Worm (Caenorhabditis elegans) whole organism, late embryonic: ENCODE results near the gene C25G6.3.

Source experiments
- C38D4.7 ChIP-seq: fragments of 200-800 bp; sonication (Bioruptor generic); optimal IDR thresholded peaks from 2 replicates; lab custom pipeline; 2018; ENCODE audit warnings: mild to moderate bottlenecking, missing genetic modification characterization, moderate library complexity, missing compliant biosample characterization
- K02D7.2 ChIP-seq: sonication (generic microtip); optimal IDR thresholded peaks from 2 replicates; lab custom pipeline; 2017; ENCODE audit warnings: mild to moderate bottlenecking, missing genetic modification characterization, missing compliant biosample characterization
- T23F11.4 ChIP-seq: fragments of 200-800 bp; sonication (Bioruptor generic); optimal IDR thresholded peaks from 2 replicates; lab custom pipeline; 2018; ENCODE audit warnings: mild to moderate bottlenecking, missing genetic modification characterization, missing compliant biosample characterization
- Y22D7AL.16 ChIP-seq: sonication (generic microtip); optimal IDR thresholded peaks from 2 replicates; lab custom pipeline; 2016; ENCODE audit warnings: missing genetic modification characterization, missing compliant biosample characterization
- ahr-1 ChIP-seq: sonication (generic microtip); optimal IDR thresholded peaks from 2 replicates; lab custom pipeline; 2016; ENCODE audit warnings: missing genetic modification characterization, missing compliant biosample characterization
- ceh-18 ChIP-seq: sonication (generic microtip); optimal IDR thresholded peaks from 2 replicates; lab custom pipeline; 2016; ENCODE audit warnings: missing genetic modification characterization, missing compliant biosample characterization
- ceh-19 ChIP-seq: fragments of 200-800 bp; sonication (Bioruptor generic); optimal IDR thresholded peaks from 2 replicates; lab custom pipeline; 2018; ENCODE audit warnings: mild to moderate bottlenecking, missing genetic modification characterization, missing compliant biosample characterization
- ceh-2 ChIP-seq: sonication (generic microtip); optimal IDR thresholded peaks from 2 replicates; lab custom pipeline; 2016; ENCODE audit warnings: missing genotype, missing genetic modification characterization, missing compliant biosample characterization
- ceh-22 ChIP-seq: sonication (generic microtip); optimal IDR thresholded peaks from 2 replicates; lab custom pipeline; 2017; ENCODE audit warnings: missing biosample characterization, missing genetic modification characterization
- ceh-24 ChIP-seq: sonication (generic microtip); optimal IDR thresholded peaks from 2 replicates; lab custom pipeline; 2016; ENCODE audit warnings: mild to moderate bottlenecking, missing genetic modification characterization, missing compliant biosample characterization
- ceh-30 ChIP-seq: fragments of 150-350 bp; optimal IDR thresholded peaks from 2 replicates; lab custom pipeline; 2014; ENCODE audit warnings: missing biosample characterization, missing genetic modification characterization
- ceh-31 ChIP-seq: sonication (generic microtip); optimal IDR thresholded peaks from 2 replicates; lab custom pipeline; 2016; ENCODE audit warnings: missing genetic modification characterization, missing compliant biosample characterization
- ceh-34 ChIP-seq: sonication (generic microtip); optimal IDR thresholded peaks from 2 replicates; lab custom pipeline; 2016; ENCODE audit warnings: mild to moderate bottlenecking, missing genetic modification characterization, missing compliant biosample characterization
- ceh-45 ChIP-seq: fragments of 200-800 bp; sonication (Bioruptor generic); IDR thresholded peaks from 2 replicates; pipeline ENCODE4 v1.3.6; 2022; ENCODE audit warnings: missing genetic modification reagents, missing genetic modification characterization, missing compliant biosample characterization
- ceh-48 ChIP-seq: sonication (generic microtip); optimal IDR thresholded peaks from 2 replicates; lab custom pipeline; 2016; ENCODE audit warnings: missing genetic modification characterization, inconsistent platforms, missing compliant biosample characterization
- ceh-6 ChIP-seq: fragments of 200-800 bp; sonication (Bioruptor generic); optimal IDR thresholded peaks from 2 replicates; lab custom pipeline; 2018; ENCODE audit warnings: mild to moderate bottlenecking, missing genetic modification characterization, missing compliant biosample characterization
- ceh-9 ChIP-seq: sonication (generic microtip); optimal IDR thresholded peaks from 2 replicates; lab custom pipeline; 2016; ENCODE audit warnings: mild to moderate bottlenecking, missing genetic modification characterization, inconsistent platforms, missing compliant biosample characterization
- dmd-4 ChIP-seq: sonication (generic microtip); optimal IDR thresholded peaks from 2 replicates; lab custom pipeline; 2016; ENCODE audit warnings: borderline replicate concordance, missing genetic modification characterization, missing compliant biosample characterization
- eyg-1 ChIP-seq: sonication (generic microtip); optimal IDR thresholded peaks from 2 replicates; lab custom pipeline; 2016; ENCODE audit warnings: missing genotype, missing genetic modification characterization, missing compliant biosample characterization
- fkh-6 ChIP-seq: sonication (generic microtip); optimal IDR thresholded peaks from 2 replicates; lab custom pipeline; 2016; ENCODE audit warnings: missing genetic modification characterization, missing compliant biosample characterization
- gmeb-2 ChIP-seq: sonication (generic microtip); optimal IDR thresholded peaks from 2 replicates; lab custom pipeline; 2016; ENCODE audit warnings: missing genetic modification characterization, inconsistent platforms, missing compliant biosample characterization
- hlh-30 ChIP-seq: sonication (generic microtip); optimal IDR thresholded peaks from 2 replicates; lab custom pipeline; 2017; ENCODE audit warnings: antibody characterized with exemption, missing genetic modification characterization, missing compliant biosample characterization; ENCODE audit not compliant: insufficient read depth
- hlh-6 ChIP-seq: sonication (generic microtip); optimal IDR thresholded peaks from 2 replicates; lab custom pipeline; 2016; ENCODE audit warnings: missing genotype, missing genetic modification characterization, missing compliant biosample characterization
- hlh-8 ChIP-seq: sonication (generic microtip); optimal IDR thresholded peaks from 2 replicates; lab custom pipeline; 2016; ENCODE audit warnings: missing genotype, missing genetic modification characterization, missing compliant biosample characterization
- lim-6 ChIP-seq: sonication (generic microtip); optimal IDR thresholded peaks from 2 replicates; lab custom pipeline; 2016; ENCODE audit warnings: missing genetic modification characterization, missing compliant biosample characterization
- lin-11 ChIP-seq: fragments of 200-800 bp; sonication (Bioruptor generic); optimal IDR thresholded peaks from 2 replicates; lab custom pipeline; 2018; ENCODE audit warnings: mild to moderate bottlenecking, missing genetic modification characterization, missing compliant biosample characterization
- madf-2 ChIP-seq: sonication (generic microtip); optimal IDR thresholded peaks from 2 replicates; lab custom pipeline; 2017; ENCODE audit warnings: missing genetic modification characterization, missing compliant biosample characterization
- nhr-232 ChIP-seq: sonication (generic microtip); optimal IDR thresholded peaks from 2 replicates; lab custom pipeline; 2016; ENCODE audit warnings: missing genetic modification characterization, missing compliant biosample characterization
- odd-2 ChIP-seq: sonication (generic microtip); optimal IDR thresholded peaks from 2 replicates; lab custom pipeline; 2017; ENCODE audit warnings: antibody characterized with exemption, mild to moderate bottlenecking, missing genetic modification characterization, missing compliant biosample characterization
- pat-9 ChIP-seq: fragments of 200-800 bp; sonication (Bioruptor generic); optimal IDR thresholded peaks from 2 replicates; lab custom pipeline; 2018; ENCODE audit warnings: mild to moderate bottlenecking, missing genetic modification characterization, moderate library complexity, missing compliant biosample characterization
- pax-1 ChIP-seq: fragments of 150-350 bp; optimal IDR thresholded peaks from 2 replicates; lab custom pipeline; 2014; ENCODE audit warnings: missing biosample characterization, missing genetic modification characterization
- pqm-1 ChIP-seq: sonication (generic microtip); optimal IDR thresholded peaks from 2 replicates; lab custom pipeline; 2016; ENCODE audit warnings: missing genetic modification characterization, missing compliant biosample characterization
- ref-2 ChIP-seq: sonication (generic microtip); optimal IDR thresholded peaks from 2 replicates; lab custom pipeline; 2016; ENCODE audit warnings: missing genetic modification characterization, missing compliant biosample characterization
- sdc-2 ChIP-seq: sonication (generic microtip); optimal IDR thresholded peaks from 2 replicates; lab custom pipeline; 2016; ENCODE audit warnings: missing genotype, missing genetic modification characterization, missing compliant biosample characterization
- sox-2 ChIP-seq: fragments of 200-800 bp; sonication (Bioruptor generic); IDR thresholded peaks from 2 replicates; pipeline ENCODE4 v1.3.6; 2022; ENCODE audit warnings: missing genetic modification reagents, missing genetic modification characterization, missing compliant biosample characterization
- sox-4 ChIP-seq: sonication (generic microtip); optimal IDR thresholded peaks from 2 replicates; lab custom pipeline; 2017; ENCODE audit warnings: mild to moderate bottlenecking, missing genetic modification characterization, inconsistent platforms, missing compliant biosample characterization
- tbx-2 ChIP-seq: sonication (generic microtip); optimal IDR thresholded peaks from 2 replicates; lab custom pipeline; 2016; ENCODE audit warnings: missing genetic modification characterization, missing compliant biosample characterization
- tbx-7 ChIP-seq: sonication (generic microtip); optimal IDR thresholded peaks from 2 replicates; lab custom pipeline; 2016; ENCODE audit warnings: missing genotype, missing genetic modification characterization, missing compliant biosample characterization
- unc-3 ChIP-seq, 2 experiments: fragments of 200-800 bp in 1 of 2; sonication (Bioruptor generic) in 1 of 2; sonication (generic microtip) in 1 of 2; conservative IDR thresholded peaks in 1 of 2; optimal IDR thresholded peaks in 1 of 2; 2 replicates each; pipeline versions ENCODE4 v1.3.6 to Lab custom; 2016 to 2022; ENCODE audit warnings: missing compliant biosample characterization in 2 of 2, missing genetic modification characterization in 2 of 2, missing genetic modification reagents in 1 of 2
- unc-42 ChIP-seq: sonication (generic microtip); optimal IDR thresholded peaks from 2 replicates; lab custom pipeline; 2016; ENCODE audit warnings: missing genotype, missing genetic modification characterization, missing compliant biosample characterization
- zip-5 ChIP-seq: sonication (generic microtip); optimal IDR thresholded peaks from 2 replicates; lab custom pipeline; 2016; ENCODE audit warnings: missing genetic modification characterization, missing compliant biosample characterization
- ztf-16 ChIP-seq: sonication (generic microtip); optimal IDR thresholded peaks from 2 replicates; lab custom pipeline; 2017; ENCODE audit warnings: missing genetic modification characterization, missing compliant biosample characterization

The C25G6.3 gene

ce11 chrX:1223089-1223488, 15.6 kb downstream of the C25G6.3 start:
- TF ChIP-seq ceh-18 (tag; lab: Kevin White, UChicago), result no peak
- no peak for TF ChIP-seq pax-1 (tag; lab: Kevin White, UChicago)
- no peak for TF ChIP-seq hlh-30
- no peak for TF ChIP-seq K02D7.2
- TF ChIP-seq ceh-45, result no peak
- TF ChIP-seq ztf-16, result no peak
- TF ChIP-seq nhr-232, result no peak
- TF ChIP-seq ceh-6 (GFP tag; lab: Kevin White, UChicago), result no peak
- TF ChIP-seq odd-2 (tag; lab: Kevin White, UChicago), result no peak
- TF ChIP-seq dmd-4 (tag; lab: Kevin White, UChicago), result no peak
- TF ChIP-seq ceh-31 (tag; lab: Kevin White, UChicago), result no peak
- TF ChIP-seq fkh-6 (tag; lab: Kevin White, UChicago), result no peak
- no peak for TF ChIP-seq ceh-19 (GFP tag; lab: Kevin White, UChicago)
- TF ChIP-seq hlh-6, result no peak
- TF ChIP-seq ceh-9, result no peak
- TF ChIP-seq pat-9 (tag; lab: Kevin White, UChicago), result no peak
- TF ChIP-seq lim-6 (tag; lab: Kevin White, UChicago), result no peak
- no peak for TF ChIP-seq T23F11.4 (GFP tag; lab: Kevin White, UChicago)
- TF ChIP-seq sdc-2 (tag; lab: Kevin White, UChicago), result no peak

- TF ChIP-seq pqm-1 (tag; lab: Kevin White, UChicago) (no peak), ceh-31 (tag; lab: Kevin White, UChicago) (peak; percentile 3), lin-11 (no peak), ref-2 (tag; lab: Kevin White, UChicago) (no peak), tbx-2 (tag; lab: Kevin White, UChicago) (peak; percentile 10), madf-2 (tag; lab: Kevin White, UChicago) (no peak), ceh-48 (tag; lab: Kevin White, UChicago) (peak; percentile 26), ceh-2 (no peak), ceh-34 (no peak), nhr-232 (no peak), hlh-8 (tag; lab: Kevin White, UChicago) (no peak), tbx-7 (tag; lab: Kevin White, UChicago) (no peak), ztf-16 (no peak), C38D4.7 (GFP tag; lab: Kevin White, UChicago) (no peak), sox-2 (GFP tag; lab: Robert Waterston, UW) (no peak)
Observed at ce11 chrX:1222391-1222790, 16.3 kb downstream of the C25G6.3 start.

ce11 chrX:1218457-1218856, 20.2 kb downstream of the C25G6.3 start:
- no peak for TF ChIP-seq ahr-1 (tag; lab: Kevin White, UChicago)

DNA sequence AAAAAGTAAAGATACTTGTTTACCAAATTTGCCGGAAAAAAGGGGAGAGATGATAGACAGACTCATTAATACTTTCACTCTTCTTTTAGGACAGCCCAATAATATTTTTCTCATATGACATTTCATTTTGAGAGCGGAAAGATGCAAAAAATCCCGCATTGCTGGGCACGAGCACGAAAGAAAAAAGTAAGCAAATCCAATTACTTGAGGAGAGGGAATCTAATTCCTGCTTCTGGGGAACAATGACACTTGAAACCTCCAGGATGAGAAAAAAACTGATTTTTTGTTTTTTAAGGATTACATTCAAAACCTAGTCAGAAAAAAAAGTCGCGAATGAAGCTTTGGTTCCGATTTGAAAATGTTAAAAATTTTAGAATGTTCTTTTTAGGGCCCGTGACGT, 21.9 kb downstream of the C25G6.3 start:
- TF ChIP-seq unc-42 (tag; lab: Kevin White, UChicago) (peak; percentile 64), Y22D7AL.16 (tag; lab: Kevin White, UChicago) (no peak), sox-2 (GFP tag; lab: Robert Waterston, UW) (no peak), pat-9 (tag; lab: Kevin White, UChicago) (no peak), ceh-22 (tag; lab: Kevin White, UChicago) (no peak)

ce11 chrX:1213136-1213535, 25.6 kb downstream of the C25G6.3 start:
- TF ChIP-seq tbx-2 (tag; lab: Kevin White, UChicago), result no peak
- no peak for TF ChIP-seq K02D7.2
- TF ChIP-seq ceh-19 (GFP tag; lab: Kevin White, UChicago), result no peak
- TF ChIP-seq gmeb-2 (tag; lab: Kevin White, UChicago), result no peak
- TF ChIP-seq C38D4.7 (GFP tag; lab: Kevin White, UChicago), result no peak
- no peak for TF ChIP-seq ceh-30
- TF ChIP-seq unc-3 (GFP tag; conservative IDR thresholded peaks at IDR 0.05; lab: Robert Waterston, UW), result no peak
- TF ChIP-seq unc-3 (tag; optimal IDR thresholded peaks at IDR 0.05; lab: Kevin White, UChicago), result no peak
- TF ChIP-seq hlh-6, result no peak
- no peak for TF ChIP-seq sox-4 (tag; lab: Kevin White, UChicago)
- no peak for TF ChIP-seq ceh-18 (tag; lab: Kevin White, UChicago)
- TF ChIP-seq ceh-6 (GFP tag; lab: Kevin White, UChicago), result no peak
- TF ChIP-seq zip-5, result no peak
- no peak for TF ChIP-seq lin-11
- no peak for TF ChIP-seq ceh-24 (tag; lab: Kevin White, UChicago)
- TF ChIP-seq ceh-22 (tag; lab: Kevin White, UChicago), result no peak
- TF ChIP-seq Y22D7AL.16 (tag; lab: Kevin White, UChicago), result no peak
- TF ChIP-seq eyg-1 (tag; lab: Kevin White, UChicago), result no peak
- no peak for TF ChIP-seq madf-2 (tag; lab: Kevin White, UChicago)
- TF ChIP-seq, all 69 proteins: peak for 0
